Worm (Caenorhabditis elegans): ENCODE results near the gene C39H7.4.
A peak's percentile ranks its signal among the peaks of the same experiment; 100 is the strongest.

DNA sequence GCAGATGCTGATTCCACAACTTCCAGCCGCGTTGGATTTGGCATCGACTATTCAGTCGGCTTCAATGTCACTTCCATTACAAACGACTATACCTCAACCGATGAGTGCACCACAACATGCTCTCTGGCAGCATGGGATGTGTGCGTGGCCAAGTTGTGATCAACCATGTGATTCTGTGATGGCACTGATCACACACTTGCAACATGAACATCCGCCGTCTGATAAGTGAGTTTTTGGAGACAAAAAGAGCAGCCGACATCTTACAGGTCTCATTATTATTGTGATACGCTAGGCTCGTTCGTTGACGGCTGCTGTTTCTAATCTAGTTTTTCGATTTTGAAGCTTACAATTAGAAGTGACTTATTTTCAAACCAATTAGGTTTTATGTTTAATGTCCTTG is 12.0 kb downstream of the C39H7.4 start:
- no peak for TF ChIP-seq F10E7.11 (tag; optimal IDR thresholded peaks at IDR 0.05)
- no peak for TF ChIP-seq lin-35 (GFP tag; optimal IDR thresholded peaks at IDR 0.05)
- TF ChIP-seq efl-1 (GFP tag; optimal IDR thresholded peaks at IDR 0.05) = no peak
- no peak for TF ChIP-seq attf-5 (GFP tag; optimal IDR thresholded peaks at IDR 0.05)
- no peak for TF ChIP-seq tbp1 (GFP tag; optimal IDR thresholded peaks at IDR 0.05)
- TF ChIP-seq nhr-179 (tag; optimal IDR thresholded peaks at IDR 0.05) = no peak
- TF ChIP-seq unc-130 (GFP tag; optimal IDR thresholded peaks at IDR 0.05) = no peak
- no peak for TF ChIP-seq snpc-4 (GFP tag; optimal IDR thresholded peaks at IDR 0.05)
- TF ChIP-seq snpc-4 (tag; optimal IDR thresholded peaks at IDR 0.05) = peak in 1 of 4 experiments; percentile 68
- no peak for TF ChIP-seq nfya-2 (GFP tag; IDR thresholded peaks at IDR 0.05)
- TF ChIP-seq Y53G8AR.9 (GFP tag; conservative IDR thresholded peaks at IDR 0.05) = no peak

All from whole organism, young adult.